Worm (Caenorhabditis elegans) whole organism, midembryonic: ENCODE results near the gene pmp-4.

Experiments
- T22C8.4 ChIP-seq: fragments of 200-800 bp; sonication (Bioruptor generic); IDR thresholded peaks from 2 replicates; pipeline ENCODE4 v1.3.6; 2022; ENCODE audit warnings: missing genetic modification characterization, missing compliant biosample characterization
- cog-1 ChIP-seq: sonication (generic microtip); optimal IDR thresholded peaks from 2 replicates; lab custom pipeline; 2016; ENCODE audit warnings: missing genetic modification characterization, missing compliant biosample characterization
- flt-1 ChIP-seq: fragments of 200-800 bp; sonication (Bioruptor generic); IDR thresholded peaks from 2 replicates; pipeline ENCODE4 v1.3.6; 2022; ENCODE audit warnings: missing genetic modification characterization, missing compliant biosample characterization
- klf-2 ChIP-seq: fragments of 200-800 bp; sonication (Bioruptor generic); conservative IDR thresholded peaks from 2 replicates; pipeline ENCODE4 v1.3.6; 2022; ENCODE audit warnings: missing genetic modification reagents, missing genetic modification characterization, missing compliant biosample characterization
- med-1 ChIP-seq: sonication (generic microtip); optimal IDR thresholded peaks from 2 replicates; lab custom pipeline; 2017; ENCODE audit warnings: missing genetic modification characterization, mild to moderate bottlenecking, missing compliant biosample characterization, antibody characterized with exemption, missing genetic modification reagents; ENCODE audit not compliant: insufficient read depth
- ref-1 ChIP-seq: fragments of 200-800 bp; sonication (Bioruptor generic); conservative IDR thresholded peaks from 2 replicates; pipeline ENCODE4 v1.3.6; 2022; ENCODE audit warnings: missing genetic modification reagents, missing genetic modification characterization, missing compliant biosample characterization
- tab-1 ChIP-seq: fragments of 200-800 bp; sonication (Bioruptor generic); IDR thresholded peaks from 2 replicates; pipeline ENCODE4 v1.3.6; 2022; ENCODE audit warnings: missing genetic modification characterization, missing compliant biosample characterization
- ztf-23 ChIP-seq: fragments of 200-800 bp; sonication (Bioruptor generic); IDR thresholded peaks from 2 replicates; pipeline ENCODE4 v1.3.6; 2022; ENCODE audit warnings: missing genetic modification reagents, missing genetic modification characterization, missing compliant biosample characterization
- ztf-29 ChIP-seq: fragments of 200-800 bp; sonication (Bioruptor generic); IDR thresholded peaks from 2 replicates; pipeline ENCODE4 v1.3.6; 2022; ENCODE audit warnings: missing genetic modification reagents, missing genetic modification characterization, missing compliant biosample characterization

pmp-4 gene

ce11 chrIV:17399455-17399854 lies 6.0 kb downstream of the pmp-4 start, which contains the start of gene T02D1.4:
Gene T02D1.4, plus strand, starts transcription at chrIV:17399755.
- TF ChIP-seq cog-1 (no peak), tab-1 (GFP tag; lab: Robert Waterston, UW) (no peak), ztf-29 (GFP tag; lab: Robert Waterston, UW) (no peak), ref-1 (GFP tag; lab: Robert Waterston, UW) (no peak), T22C8.4 (GFP tag; lab: Robert Waterston, UW) (no peak), flt-1 (no peak), ztf-23 (GFP tag; lab: Robert Waterston, UW) (no peak), med-1 (GFP tag; lab: Kevin White, UChicago) (no peak), klf-2 (GFP tag; lab: Robert Waterston, UW) (no peak)

- TF ChIP-seq ref-1 (GFP tag; lab: Robert Waterston, UW), result no peak
- no peak for TF ChIP-seq med-1 (GFP tag; lab: Kevin White, UChicago)
- no peak for TF ChIP-seq ztf-23 (GFP tag; lab: Robert Waterston, UW)
- TF ChIP-seq flt-1, result no peak
- TF ChIP-seq klf-2 (GFP tag; lab: Robert Waterston, UW), result no peak
- no peak for TF ChIP-seq T22C8.4 (GFP tag; lab: Robert Waterston, UW)
- no peak for TF ChIP-seq tab-1 (GFP tag; lab: Robert Waterston, UW)
- no peak for TF ChIP-seq cog-1
- TF ChIP-seq ztf-29 (GFP tag; lab: Robert Waterston, UW), result no peak
Measured at ce11 chrIV:17395910-17396309, 9.5 kb downstream of the pmp-4 start, which contains the start of gene sru-15. Gene sru-15, plus strand, starts transcription at chrIV:17396210.

- TF ChIP-seq ztf-29 (GFP tag; lab: Robert Waterston, UW), result no peak
- TF ChIP-seq tab-1 (GFP tag; lab: Robert Waterston, UW), result no peak
- no peak for TF ChIP-seq flt-1
- TF ChIP-seq ztf-23 (GFP tag; lab: Robert Waterston, UW), result no peak
- TF ChIP-seq T22C8.4 (GFP tag; lab: Robert Waterston, UW), result no peak
- no peak for TF ChIP-seq ref-1 (GFP tag; lab: Robert Waterston, UW)
- TF ChIP-seq cog-1, result no peak
- TF ChIP-seq klf-2 (GFP tag; lab: Robert Waterston, UW), result no peak
- no peak for TF ChIP-seq med-1 (GFP tag; lab: Kevin White, UChicago)
Measured at ce11 chrIV:17387442-17387967, 17.9 kb downstream of the pmp-4 start, which contains the start of gene T02D1.8. Gene T02D1.8, minus strand, starts transcription at chrIV:17387492.

DNA sequence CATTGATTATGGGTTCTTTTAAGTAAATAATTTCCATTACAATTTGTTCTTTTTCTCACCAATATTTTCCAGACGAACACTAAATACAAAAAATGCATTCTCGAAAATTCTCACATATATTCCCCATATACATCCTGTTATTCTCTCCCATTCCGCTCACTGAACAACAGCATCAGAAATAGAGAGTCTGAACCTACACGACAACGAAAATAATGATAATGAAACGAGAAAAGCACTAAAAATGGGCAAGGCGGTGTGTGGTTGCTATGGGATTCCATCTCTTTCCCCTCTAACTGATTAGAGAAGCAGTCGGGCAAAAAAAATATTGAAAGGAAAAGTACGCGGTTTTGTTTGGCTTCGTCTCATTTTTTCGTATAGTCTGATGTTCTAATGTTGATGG lies 22.4 kb downstream of the pmp-4 start, which contains the start of gene C30H6.12:
TSS of gene C30H6.12 (plus strand) at position 301 of the 400 bp plus-strand sequence.
- TF ChIP-seq ztf-29 (GFP tag; lab: Robert Waterston, UW), result no peak
- TF ChIP-seq T22C8.4 (GFP tag; lab: Robert Waterston, UW), result no peak
- no peak for TF ChIP-seq ztf-23 (GFP tag; lab: Robert Waterston, UW)
- TF ChIP-seq cog-1, result no peak
- no peak for TF ChIP-seq ref-1 (GFP tag; lab: Robert Waterston, UW)
- TF ChIP-seq tab-1 (GFP tag; lab: Robert Waterston, UW), result no peak
- TF ChIP-seq med-1 (GFP tag; lab: Kevin White, UChicago), result no peak
- no peak for TF ChIP-seq flt-1
- TF ChIP-seq klf-2 (GFP tag; lab: Robert Waterston, UW), result no peak

DNA sequence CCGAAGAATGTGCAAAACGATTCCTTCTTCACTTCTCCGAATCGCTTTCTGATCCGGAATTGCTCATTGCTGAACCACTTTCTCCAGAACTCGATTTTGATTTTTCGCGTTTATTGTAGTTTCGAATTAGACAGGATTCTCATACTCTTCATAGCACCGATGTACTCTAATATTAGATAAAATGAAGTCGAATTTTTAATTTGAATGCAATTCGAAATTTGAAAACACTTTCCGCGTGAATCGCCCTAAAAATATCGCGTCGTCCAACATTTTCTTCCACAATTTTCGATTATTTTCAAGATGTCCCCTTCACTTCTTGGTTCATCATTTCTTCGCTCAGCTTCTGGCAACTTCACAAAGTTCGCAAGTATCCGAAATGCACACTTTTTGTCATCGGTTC lies 23.4 kb downstream of the pmp-4 start, which contains the start of gene C30H6.8:
TSS of gene C30H6.8 (plus strand) at position 301 of the 400 bp plus-strand sequence.
- no peak for TF ChIP-seq klf-2 (GFP tag; lab: Robert Waterston, UW)

DNA sequence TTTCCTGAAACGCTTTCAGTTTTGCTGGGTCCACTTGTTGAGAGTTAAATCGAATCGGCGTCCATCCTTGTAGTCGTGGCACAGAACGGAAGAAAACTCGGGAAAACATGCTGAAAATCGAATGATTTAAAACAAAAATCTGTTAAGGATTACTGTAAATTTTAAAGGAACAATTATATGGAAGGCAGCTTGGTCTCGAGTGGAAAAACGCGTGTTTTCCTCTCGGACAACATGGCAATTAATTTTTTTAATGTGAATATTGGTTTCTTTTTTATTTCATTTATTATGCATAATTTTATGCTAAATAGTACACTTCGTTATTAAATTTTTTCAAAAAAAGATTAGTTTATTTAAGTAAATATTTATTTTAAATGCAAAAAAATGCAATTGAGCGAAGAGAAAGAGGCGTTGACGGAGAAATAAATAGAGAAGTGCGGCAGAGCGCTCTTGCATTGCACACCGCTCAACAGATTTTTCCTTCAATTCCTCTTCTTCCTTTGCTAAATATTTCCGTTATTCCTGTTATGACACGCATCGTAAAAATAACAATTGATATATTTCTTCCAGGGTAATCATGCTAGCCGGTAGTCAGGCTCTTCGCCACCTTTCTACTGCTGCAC lies 25.3 kb downstream of the pmp-4 start, which contains the start of the genes C30H6.9 and dlat-2:
TSS of gene C30H6.9 (minus strand) at position 110 of the 620 bp plus-strand sequence.
TSS of gene dlat-2 (plus strand) at position 566 of the 620 bp plus-strand sequence.
- TF ChIP-seq ref-1 (GFP tag; lab: Robert Waterston, UW) (no peak), cog-1 (no peak), med-1 (GFP tag; lab: Kevin White, UChicago) (no peak)

DNA sequence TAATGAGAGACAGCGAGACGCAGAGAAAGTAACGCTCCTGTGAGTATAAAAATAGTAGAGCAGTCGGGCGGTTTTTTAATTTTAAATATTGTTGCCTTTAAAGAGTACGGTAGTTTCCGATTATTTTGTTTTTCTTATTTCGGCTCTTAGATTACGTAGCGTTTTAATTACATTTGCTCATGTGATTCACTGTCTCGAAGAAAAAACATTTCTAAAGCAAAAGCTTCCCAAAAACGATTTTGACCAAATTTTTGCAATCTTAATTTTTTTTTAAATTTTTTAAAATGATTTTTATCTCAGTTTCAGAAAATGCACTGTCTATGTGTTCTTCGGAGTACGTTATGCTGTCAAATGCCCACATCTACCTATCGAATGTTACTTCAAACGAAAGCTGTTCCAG lies 29.3 kb downstream of the pmp-4 start, which contains the start of gene haf-1:
TSS of gene haf-1 (plus strand) at position 301 of the 400 bp plus-strand sequence.
- no peak for TF ChIP-seq tab-1 (GFP tag; lab: Robert Waterston, UW)
- no peak for TF ChIP-seq ztf-29 (GFP tag; lab: Robert Waterston, UW)
- no peak for TF ChIP-seq T22C8.4 (GFP tag; lab: Robert Waterston, UW)
- no peak for TF ChIP-seq med-1 (GFP tag; lab: Kevin White, UChicago)
- no peak for TF ChIP-seq flt-1
- no peak for TF ChIP-seq cog-1
- TF ChIP-seq ztf-23 (GFP tag; lab: Robert Waterston, UW), result no peak
- TF ChIP-seq klf-2 (GFP tag; lab: Robert Waterston, UW), result no peak
- TF ChIP-seq ref-1 (GFP tag; lab: Robert Waterston, UW), result no peak

- TF ChIP-seq flt-1 (no peak), T22C8.4 (GFP tag; lab: Robert Waterston, UW) (no peak), cog-1 (no peak), klf-2 (GFP tag; lab: Robert Waterston, UW) (no peak), tab-1 (GFP tag; lab: Robert Waterston, UW) (no peak)
Measured at ce11 chrIV:17371469-17371868, 34.0 kb downstream of the pmp-4 start, which contains the start of gene C30H6.5. Gene C30H6.5, plus strand, starts transcription at chrIV:17371769.

ce11 chrIV:17368292-17368691 lies 37.1 kb downstream of the pmp-4 start, which contains the start of gene trh-1:
Gene trh-1, plus strand, starts transcription at chrIV:17368592.
- TF ChIP-seq ztf-23 (GFP tag; lab: Robert Waterston, UW), result no peak
- no peak for TF ChIP-seq flt-1
- TF ChIP-seq cog-1, result no peak
- no peak for TF ChIP-seq T22C8.4 (GFP tag; lab: Robert Waterston, UW)
- TF ChIP-seq ref-1 (GFP tag; lab: Robert Waterston, UW), result no peak
- no peak for TF ChIP-seq med-1 (GFP tag; lab: Kevin White, UChicago)
- no peak for TF ChIP-seq tab-1 (GFP tag; lab: Robert Waterston, UW)
- no peak for TF ChIP-seq ztf-29 (GFP tag; lab: Robert Waterston, UW)
- no peak for TF ChIP-seq klf-2 (GFP tag; lab: Robert Waterston, UW)
